Worm (Caenorhabditis elegans) whole organism, L1 larva: ENCODE results near the gene srt-40.

Experiments used
- C04F5.9 ChIP-seq: sonication (generic microtip); optimal IDR thresholded peaks from 2 replicates; lab custom pipeline; 2016; ENCODE audit warnings: missing genetic modification characterization, missing compliant biosample characterization
- C16A3.4 ChIP-seq: fragments of 150-350 bp; optimal IDR thresholded peaks from 2 replicates; lab custom pipeline; 2014; ENCODE audit warnings: missing biosample characterization, missing genetic modification characterization
- F16B12.6 ChIP-seq: fragments of 150-350 bp; optimal IDR thresholded peaks from 2 replicates; lab custom pipeline; 2014; ENCODE audit warnings: missing biosample characterization, missing genetic modification characterization
- Y116A8C.19 ChIP-seq: sonication (generic microtip); optimal IDR thresholded peaks from 2 replicates; lab custom pipeline; 2016; ENCODE audit warnings: missing compliant biosample characterization, missing genetic modification characterization, borderline replicate concordance
- blmp-1 ChIP-seq: fragments of 150-350 bp; optimal IDR thresholded peaks from 2 replicates; lab custom pipeline; 2014; ENCODE audit warnings: missing biosample characterization, missing genetic modification characterization
- ceh-63 ChIP-seq: fragments of 200-800 bp; sonication (Bioruptor generic); optimal IDR thresholded peaks from 2 replicates; lab custom pipeline; 2018; ENCODE audit warnings: mild to moderate bottlenecking, missing genetic modification characterization, missing compliant biosample characterization
- ceh-90 ChIP-seq: sonication (generic microtip); optimal IDR thresholded peaks from 2 replicates; lab custom pipeline; 2016; ENCODE audit warnings: missing genetic modification characterization, missing compliant biosample characterization
- ces-1 ChIP-seq: fragments of 150-350 bp; optimal IDR thresholded peaks from 2 replicates; lab custom pipeline; 2014; ENCODE audit warnings: missing biosample characterization, missing genetic modification reagents, missing genetic modification characterization
- dpl-1 ChIP-seq, 3 experiments: fragments of 150-350 bp in 2 of 3; sonication (generic microtip) in 1 of 3; optimal IDR thresholded peaks; 2 replicates each; lab custom pipeline; 2014 to 2017; ENCODE audit warnings: missing biosample characterization in 3 of 3, missing genetic modification characterization in 3 of 3, missing genetic modification reagents in 3 of 3
- dsc-1 ChIP-seq: sonication (generic microtip); optimal IDR thresholded peaks from 2 replicates; lab custom pipeline; 2016; ENCODE audit warnings: mild to moderate bottlenecking, missing genetic modification characterization, missing compliant biosample characterization
- efl-1 ChIP-seq, 4 experiments: fragments of 150-350 bp; optimal IDR thresholded peaks in 3 of 4; peaks in 1 of 4; 1 replicate in 1 of 4; 2 replicates in 3 of 4; lab custom pipeline; 2014; ENCODE audit warnings: missing biosample characterization in 2 of 4, missing genetic modification characterization in 2 of 4, missing genetic modification reagents in 2 of 4
- efl-3 ChIP-seq: fragments of 200-800 bp; sonication (Bioruptor generic); optimal IDR thresholded peaks from 2 replicates; lab custom pipeline; 2018; ENCODE audit warnings: mild to moderate bottlenecking, missing genetic modification characterization, missing compliant biosample characterization
- egl-13 ChIP-seq: sonication (generic microtip); optimal IDR thresholded peaks from 2 replicates; lab custom pipeline; 2016; ENCODE audit warnings: missing genotype, missing genetic modification reagents, missing genetic modification characterization, missing compliant biosample characterization
- elt-2 ChIP-seq: sonication (generic microtip); optimal IDR thresholded peaks from 2 replicates; lab custom pipeline; 2016; ENCODE audit warnings: missing genetic modification characterization, mild to moderate bottlenecking, inconsistent platforms, missing compliant biosample characterization, missing genetic modification reagents
- ets-5 ChIP-seq: fragments of 200-800 bp; sonication (Bioruptor generic); IDR thresholded peaks from 2 replicates; pipeline ENCODE4 v1.3.6; 2022; ENCODE audit warnings: missing genetic modification characterization, missing compliant biosample characterization
- fkh-10 ChIP-seq: sonication (generic microtip); optimal IDR thresholded peaks from 2 replicates; lab custom pipeline; 2017; ENCODE audit warnings: missing biosample characterization, missing genetic modification reagents, missing genetic modification characterization
- fkh-4 ChIP-seq: sonication (generic microtip); optimal IDR thresholded peaks from 2 replicates; lab custom pipeline; 2016; ENCODE audit warnings: missing compliant biosample characterization, missing genetic modification characterization, borderline replicate concordance
- fkh-8 ChIP-seq: sonication (generic microtip); optimal IDR thresholded peaks from 2 replicates; lab custom pipeline; 2016; ENCODE audit warnings: mild to moderate bottlenecking, missing genetic modification characterization, missing compliant biosample characterization
- grh-1 ChIP-seq: fragments of 200-800 bp; sonication (Bioruptor generic); IDR thresholded peaks from 2 replicates; pipeline ENCODE4 v1.3.6; 2022; ENCODE audit warnings: missing genetic modification reagents, missing genetic modification characterization, missing compliant biosample characterization
- isw-1 ChIP-seq: fragments of 200-800 bp; sonication (Bioruptor generic); IDR thresholded peaks from 2 replicates; pipeline ENCODE4 v1.3.6; 2022; ENCODE audit warnings: missing genetic modification characterization, missing compliant biosample characterization
- lin-15B ChIP-seq: fragments of 150-350 bp; sonication (generic microtip); optimal IDR thresholded peaks from 3 replicates; lab custom pipeline; 2014; ENCODE audit warnings: missing biosample characterization, missing genetic modification characterization
- lir-3 ChIP-seq: sonication (generic microtip); optimal IDR thresholded peaks from 2 replicates; lab custom pipeline; 2016; ENCODE audit warnings: mild to moderate bottlenecking, missing genetic modification characterization, moderate library complexity, missing compliant biosample characterization; ENCODE audit not compliant: poor library complexity
- mab-9 ChIP-seq: fragments of 200-800 bp; sonication (Bioruptor generic); IDR thresholded peaks from 2 replicates; pipeline ENCODE4 v1.3.6; 2022; ENCODE audit warnings: missing genetic modification reagents, missing genetic modification characterization, missing compliant biosample characterization
- nhr-11 ChIP-seq: fragments of 150-350 bp; optimal IDR thresholded peaks from 2 replicates; lab custom pipeline; 2014; ENCODE audit warnings: missing biosample characterization, missing genetic modification characterization
- nhr-12 ChIP-seq: sonication (generic microtip); optimal IDR thresholded peaks from 2 replicates; lab custom pipeline; 2017; ENCODE audit warnings: missing biosample characterization, missing genetic modification characterization
- nhr-19 ChIP-seq: fragments of 200-800 bp; sonication (Bioruptor generic); conservative IDR thresholded peaks from 2 replicates; pipeline ENCODE4 v1.3.6; 2022; ENCODE audit warnings: missing genetic modification characterization, missing compliant biosample characterization
- nhr-237 ChIP-seq: fragments of 150-350 bp; optimal IDR thresholded peaks from 2 replicates; lab custom pipeline; 2014; ENCODE audit warnings: missing biosample characterization, missing genetic modification characterization
- nhr-47 ChIP-seq: sonication (generic microtip); optimal IDR thresholded peaks from 2 replicates; lab custom pipeline; 2016; ENCODE audit warnings: mild to moderate bottlenecking, missing genetic modification characterization, moderate library complexity, missing compliant biosample characterization
- nhr-90 ChIP-seq: sonication (generic microtip); optimal IDR thresholded peaks from 2 replicates; lab custom pipeline; 2016; ENCODE audit warnings: mild to moderate bottlenecking, missing genetic modification characterization, missing compliant biosample characterization; ENCODE audit not compliant: poor library complexity
- pqm-1 ChIP-seq: sonication (generic microtip); optimal IDR thresholded peaks from 3 replicates; lab custom pipeline; 2017; ENCODE audit warnings: missing biosample characterization, missing genetic modification characterization
- rnt-1 ChIP-seq: sonication (generic microtip); optimal IDR thresholded peaks from 2 replicates; lab custom pipeline; 2016; ENCODE audit warnings: mild to moderate bottlenecking, missing genetic modification characterization, moderate library complexity, missing compliant biosample characterization
- skn-1 ChIP-seq: fragments of 150-350 bp; optimal IDR thresholded peaks from 2 replicates; lab custom pipeline; 2014; ENCODE audit warnings: missing biosample characterization, missing genetic modification characterization
- snpc-4 ChIP-seq: fragments of 150-350 bp; optimal IDR thresholded peaks from 2 replicates; lab custom pipeline; 2014; ENCODE audit warnings: missing biosample characterization, missing genetic modification characterization
- sox-4 ChIP-seq: sonication (generic microtip); optimal IDR thresholded peaks from 2 replicates; lab custom pipeline; 2016; ENCODE audit warnings: missing genetic modification characterization, missing compliant biosample characterization
- sup-37 ChIP-seq: fragments of 200-800 bp; sonication (Bioruptor generic); optimal IDR thresholded peaks from 2 replicates; lab custom pipeline; 2018; ENCODE audit warnings: mild to moderate bottlenecking, missing genetic modification characterization, missing compliant biosample characterization
- swsn-7 ChIP-seq: sonication (generic microtip); optimal IDR thresholded peaks from 2 replicates; lab custom pipeline; 2016; ENCODE audit warnings: missing genetic modification characterization, missing compliant biosample characterization
- tbx-2 ChIP-seq: sonication (generic microtip); optimal IDR thresholded peaks from 2 replicates; lab custom pipeline; 2016; ENCODE audit warnings: missing genetic modification characterization, missing compliant biosample characterization
- unc-86 ChIP-seq: sonication (generic microtip); optimal IDR thresholded peaks from 2 replicates; lab custom pipeline; 2016; ENCODE audit warnings: missing genetic modification characterization, missing compliant biosample characterization
- unc-98 ChIP-seq: fragments of 200-800 bp; sonication (Bioruptor generic); IDR thresholded peaks from 2 replicates; pipeline ENCODE4 v1.3.6; 2022; ENCODE audit warnings: missing genetic modification characterization, missing compliant biosample characterization
- vab-15 ChIP-seq: sonication (generic microtip); optimal IDR thresholded peaks from 2 replicates; lab custom pipeline; 2017; ENCODE audit warnings: missing genotype, mild to moderate bottlenecking, missing genetic modification characterization, missing compliant biosample characterization
- xbp-1 ChIP-seq: sonication (generic microtip); optimal IDR thresholded peaks from 2 replicates; lab custom pipeline; 2016; ENCODE audit warnings: missing genetic modification characterization, missing compliant biosample characterization
- zag-1 ChIP-seq: fragments of 150-350 bp; optimal IDR thresholded peaks from 2 replicates; lab custom pipeline; 2014; ENCODE audit warnings: missing biosample characterization, missing genetic modification characterization

srt-40 gene

DNA sequence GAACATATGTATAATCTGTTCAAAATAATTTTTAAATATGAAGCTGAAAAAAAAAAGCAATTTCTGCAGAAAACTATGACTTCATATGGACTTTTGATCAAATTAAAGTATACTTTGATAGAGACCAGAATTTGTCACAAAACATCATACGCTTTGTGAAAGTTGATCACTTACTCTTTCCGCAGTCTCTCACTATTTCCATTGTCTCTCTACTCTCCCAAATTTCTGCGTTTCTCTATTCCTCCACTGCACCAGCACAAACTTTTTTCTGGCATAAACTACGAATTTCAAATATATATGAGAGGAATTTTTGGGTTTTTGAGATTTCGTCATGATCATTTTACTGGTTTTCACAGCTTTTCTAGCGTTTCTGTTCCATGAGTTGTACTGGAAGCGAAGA, 29.8 kb upstream of the srt-40 start, which contains the start of gene cyp-33C4 (continued):
- peak; percentile 55 for TF ChIP-seq fkh-8
- TF ChIP-seq grh-1: no peak
- TF ChIP-seq swsn-7 (tag; lab: Kevin White, UChicago): peak; percentile 34
- TF ChIP-seq unc-86 (tag; lab: Kevin White, UChicago): no peak
- TF ChIP-seq nhr-47: peak; percentile 33
- TF ChIP-seq C16A3.4 (tag; lab: Kevin White, UChicago): no peak
- no peak for TF ChIP-seq snpc-4
- no peak for TF ChIP-seq sup-37 (GFP tag; lab: Kevin White, UChicago)
- no peak for TF ChIP-seq pqm-1
- TF ChIP-seq dsc-1 (tag; lab: Kevin White, UChicago): no peak
- no peak for TF ChIP-seq Y116A8C.19 (tag; lab: Kevin White, UChicago)
- no peak; the same call in 1 of the 2 replicates for TF ChIP-seq nhr-19 (GFP tag; lab: Robert Waterston, UW)
- no peak for TF ChIP-seq skn-1 (tag; lab: Kevin White, UChicago)
- no peak for TF ChIP-seq sox-4 (tag; lab: Kevin White, UChicago)
- TF ChIP-seq nhr-237: no peak
- TF ChIP-seq blmp-1 (tag; lab: Kevin White, UChicago): peak; percentile 80
- TF ChIP-seq efl-1 (optimal IDR thresholded peaks at IDR 0.05; lab: Kevin White, UChicago): peak; percentile 26 to 48
- peak; percentile 13 to 82 for TF ChIP-seq efl-1 (GFP tag; optimal IDR thresholded peaks at IDR 0.05 in 1 of 2; lab: Kevin White, UChicago)
- TF ChIP-seq vab-15 (tag; lab: Kevin White, UChicago): no peak
- TF ChIP-seq dpl-1 (GFP tag; optimal IDR thresholded peaks at IDR 0.05; lab: Kevin White, UChicago): peak in 1 of 3 experiments; percentile 26
- no peak for TF ChIP-seq tbx-2 (tag; lab: Kevin White, UChicago)
- no peak for TF ChIP-seq nhr-90 (tag; lab: Kevin White, UChicago)
- TF ChIP-seq C04F5.9: no peak
- TF ChIP-seq ceh-63 (GFP tag; lab: Kevin White, UChicago): no peak
- no peak for TF ChIP-seq lir-3 (tag; lab: Kevin White, UChicago)
- TF ChIP-seq xbp-1: no peak
- TF ChIP-seq lin-15B: no peak
- TF ChIP-seq efl-3 (GFP tag; lab: Kevin White, UChicago): no peak
- TF ChIP-seq rnt-1 (tag; lab: Kevin White, UChicago): no peak
- no peak for TF ChIP-seq isw-1 (GFP tag; lab: Robert Waterston, UW)
- TF ChIP-seq zag-1 (tag; lab: Kevin White, UChicago): no peak
- no peak for TF ChIP-seq nhr-11
- no peak for TF ChIP-seq ceh-90 (tag; lab: Kevin White, UChicago)
- TF ChIP-seq ces-1: no peak
- TF ChIP-seq unc-98: no peak
- no peak for TF ChIP-seq fkh-10 (GFP tag; lab: Kevin White, UChicago)
- TF ChIP-seq ets-5 (GFP tag; lab: Robert Waterston, UW): no peak
- TF ChIP-seq mab-9 (GFP tag; lab: Robert Waterston, UW): no peak
- no peak for TF ChIP-seq nhr-12 (tag; lab: Kevin White, UChicago)
- TF ChIP-seq egl-13 (tag; lab: Kevin White, UChicago): no peak
- no peak for TF ChIP-seq fkh-4 (tag; lab: Kevin White, UChicago)
- TF ChIP-seq F16B12.6 (tag; lab: Kevin White, UChicago): no peak
- TF ChIP-seq elt-2 (tag; lab: Kevin White, UChicago): peak; percentile 18

DNA sequence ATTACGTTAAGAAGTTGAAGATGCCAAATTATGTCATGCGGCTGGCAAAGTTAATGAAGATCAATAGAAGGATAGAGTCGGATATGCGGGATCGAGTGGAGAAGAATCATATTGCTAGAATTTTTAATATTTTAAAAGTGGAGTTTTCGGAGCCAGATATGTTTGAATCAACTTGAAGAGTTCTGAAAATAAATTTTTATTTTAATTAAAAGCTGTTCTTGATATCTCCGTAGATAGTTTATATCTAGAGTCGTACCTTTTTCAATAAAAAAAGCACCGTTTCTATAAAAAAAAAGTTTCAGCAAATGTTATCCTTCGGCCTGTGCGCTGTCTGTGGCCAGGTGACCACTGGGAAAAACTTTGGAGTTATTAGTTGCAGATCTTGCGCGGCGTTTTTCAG, 27.1 kb upstream of the srt-40 start, which contains the start of gene nhr-96:
nhr-96 (plus strand) TSS at position 301 of the 400 bp plus-strand sequence.
- TF ChIP-seq efl-1 (optimal IDR thresholded peaks at IDR 0.05; lab: Kevin White, UChicago) (no peak), efl-1 (GFP tag; optimal IDR thresholded peaks at IDR 0.05 in 1 of 2; lab: Kevin White, UChicago) (peak in 1 of 2 experiments; percentile 70), nhr-47 (no peak)
